Worm (Caenorhabditis elegans): ENCODE measurements around the gene csa-1.

- no peak for TF ChIP-seq cog-1 (tag; optimal IDR thresholded peaks at IDR 0.05)
- TF ChIP-seq ztf-23 (GFP tag; IDR thresholded peaks at IDR 0.05): no peak
- no peak for TF ChIP-seq klf-2 (GFP tag; conservative IDR thresholded peaks at IDR 0.05)
- TF ChIP-seq ztf-29 (GFP tag; IDR thresholded peaks at IDR 0.05): no peak
These were observed 25.6 kb upstream of the csa-1 start for ce11 chrII:9345116-9345515.

Measured in whole organism, midembryonic.